Fruit fly (Drosophila melanogaster) whole organism, embryonic: ENCODE data around the gene CG16824.
A peak's percentile ranks its signal among the peaks of the same experiment; 100 is the strongest.

ENCODE experiments used
- Atf6 ChIP-seq: fragments of 200-800 bp; sonication (Bioruptor generic); IDR thresholded peaks from 2 replicates; pipeline ENCODE4 v1.3.6; 2022; ENCODE audit warnings: missing biosample characterization, missing genetic modification characterization
- B-H1 ChIP-seq: fragments of 200-800 bp; sonication (Bioruptor generic); IDR thresholded peaks from 3 replicates; pipeline ENCODE4 v1.3.6; 2022; ENCODE audit warnings: missing biosample characterization, missing genetic modification characterization
- Blimp-1 ChIP-seq: fragments of 200-800 bp; sonication (Bioruptor generic); optimal IDR thresholded peaks from 3 replicates; lab custom pipeline; 2018; ENCODE audit warnings: missing biosample characterization, missing genetic modification characterization, mild to moderate bottlenecking, moderate library complexity, missing genetic modification reagents
- CG10267 ChIP-seq: fragments of 200-800 bp; sonication (Bioruptor generic); optimal IDR thresholded peaks from 2 replicates; lab custom pipeline; 2018; ENCODE audit warnings: missing biosample characterization, mild to moderate bottlenecking, missing genetic modification characterization, moderate library complexity
- CG12071 ChIP-seq: fragments of 200-800 bp; sonication (Bioruptor generic); optimal IDR thresholded peaks from 3 replicates; lab custom pipeline; 2018; ENCODE audit warnings: missing biosample characterization, mild to moderate bottlenecking, missing genetic modification characterization
- CG14441 ChIP-seq: fragments of 200-800 bp; sonication (Bioruptor generic); IDR thresholded peaks from 2 replicates; pipeline ENCODE4 v1.3.6; 2022; ENCODE audit warnings: missing biosample characterization, missing genetic modification characterization
- CG17359 ChIP-seq: fragments of 200-800 bp; sonication (Bioruptor generic); optimal IDR thresholded peaks from 3 replicates; lab custom pipeline; 2018; ENCODE audit warnings: missing biosample characterization, mild to moderate bottlenecking, missing genetic modification characterization, moderate library complexity
- CG31224 ChIP-seq: fragments of 200-800 bp; sonication (Bioruptor generic); IDR thresholded peaks from 2 replicates; pipeline ENCODE4 v1.3.6; 2022; ENCODE audit warnings: missing biosample characterization, missing genetic modification characterization
- CG3163 ChIP-seq: fragments of 200-800 bp; sonication (Bioruptor generic); optimal IDR thresholded peaks from 3 replicates; lab custom pipeline; 2016; ENCODE audit warnings: missing biosample characterization, missing genetic modification characterization
- CG32772 ChIP-seq: fragments of 200-800 bp; sonication (Bioruptor generic); IDR thresholded peaks from 2 replicates; pipeline ENCODE4 v1.3.6; 2022; ENCODE audit warnings: missing biosample characterization, missing genetic modification characterization
- CG34422 ChIP-seq: fragments of 200-800 bp; sonication (Bioruptor generic); IDR thresholded peaks from 3 replicates; pipeline ENCODE4 v1.3.6; 2022; ENCODE audit warnings: missing biosample characterization, missing genetic modification characterization
- CG3726 ChIP-seq: fragments of 200-800 bp; sonication (Bioruptor generic); IDR thresholded peaks from 3 replicates; pipeline ENCODE4, ENCODE4 v1.3.6; 2022; ENCODE audit warnings: missing biosample characterization, missing genetic modification characterization
- CG6689 ChIP-seq: fragments of 200-800 bp; sonication (Bioruptor generic); IDR thresholded peaks from 2 replicates; pipeline ENCODE4 v1.3.6; 2022; ENCODE audit warnings: missing biosample characterization, missing genetic modification characterization
- CG6791 ChIP-seq: fragments of 200-800 bp; sonication (Bioruptor generic); IDR thresholded peaks from 3 replicates; pipeline ENCODE4 v1.3.6; 2022; ENCODE audit warnings: missing biosample characterization, missing genetic modification characterization; ENCODE audit not compliant: partially characterized antibody
- CG8281 ChIP-seq: fragments of 200-800 bp; sonication (Bioruptor generic); optimal IDR thresholded peaks from 2 replicates; lab custom pipeline; 2018; ENCODE audit warnings: missing biosample characterization, mild to moderate bottlenecking, missing genetic modification characterization, moderate library complexity
- CG9437 ChIP-seq: fragments of 200-800 bp; sonication (Bioruptor generic); optimal IDR thresholded peaks from 2 replicates; lab custom pipeline; 2018; ENCODE audit warnings: missing biosample characterization, mild to moderate bottlenecking, missing genetic modification characterization
- CG9817 ChIP-seq: fragments of 200-800 bp; sonication (Bioruptor generic); optimal IDR thresholded peaks from 2 replicates; lab custom pipeline; 2018; ENCODE audit warnings: missing biosample characterization, mild to moderate bottlenecking, missing genetic modification characterization, moderate library complexity
- Drgx ChIP-seq: fragments of 200-800 bp; sonication (Bioruptor generic); IDR thresholded peaks from 2 replicates; pipeline ENCODE4 v1.3.6; 2022; ENCODE audit warnings: missing biosample characterization, missing genetic modification characterization
- E2f2 ChIP-seq: fragments of 200-800 bp; sonication (Bioruptor generic); IDR thresholded peaks from 2 replicates; pipeline ENCODE4 v1.3.6; 2022; ENCODE audit warnings: missing biosample characterization, missing genetic modification characterization
- HHEX ChIP-seq: fragments of 200-800 bp; sonication (Bioruptor generic); optimal IDR thresholded peaks from 3 replicates; lab custom pipeline; 2017; ENCODE audit warnings: missing biosample characterization, mild to moderate bottlenecking, missing genetic modification characterization, missing genetic modification reagents
- Jarid2 ChIP-seq: fragments of 200-800 bp; sonication (Bioruptor generic); optimal IDR thresholded peaks from 3 replicates; lab custom pipeline; 2017; ENCODE audit warnings: mild to moderate bottlenecking, missing biosample characterization, missing genetic modification reagents, missing genetic modification characterization
- MESR4 ChIP-seq: fragments of 200-800 bp; sonication (Bioruptor generic); optimal IDR thresholded peaks from 2 replicates; lab custom pipeline; 2018; ENCODE audit warnings: missing biosample characterization, mild to moderate bottlenecking, missing genetic modification characterization, moderate library complexity
- Med ChIP-seq: fragments of 200-800 bp; sonication (Bioruptor generic); peaks from one replicate; lab custom pipeline; 2016; ENCODE audit warnings: missing biosample characterization, missing genetic modification characterization, mild to moderate bottlenecking, inconsistent platforms, moderate library complexity
- Nf-YA ChIP-seq: fragments of 200-800 bp; sonication (Bioruptor generic); IDR thresholded peaks from 2 replicates; pipeline ENCODE4 v1.3.6; 2022; ENCODE audit warnings: missing biosample characterization, missing genetic modification characterization
- Nf-YC ChIP-seq: fragments of 200-800 bp; optimal IDR thresholded peaks from 3 replicates; lab custom pipeline; 2019; ENCODE audit warnings: missing biosample characterization, mild to moderate bottlenecking, missing genetic modification characterization, moderate library complexity
- Optix ChIP-seq: fragments of 200-800 bp; sonication (Bioruptor generic); IDR thresholded peaks from 3 replicates; pipeline ENCODE4 v1.3.6; 2022; ENCODE audit warnings: missing biosample characterization, missing genetic modification characterization
- ac ChIP-seq: fragments of 200-800 bp; sonication (Bioruptor generic); optimal IDR thresholded peaks from 3 replicates; lab custom pipeline; 2017; ENCODE audit warnings: missing biosample characterization, mild to moderate bottlenecking, missing genetic modification characterization
- cato ChIP-seq: fragments of 200-800 bp; sonication (Bioruptor generic); optimal IDR thresholded peaks from 2 replicates; lab custom pipeline; 2016; ENCODE audit warnings: missing biosample characterization, missing genetic modification characterization, borderline replicate concordance
- chinmo ChIP-seq: fragments of 200-800 bp; sonication (Bioruptor generic); IDR thresholded peaks from 4 replicates; pipeline ENCODE4 v1.3.6; 2022; ENCODE audit warnings: missing biosample characterization, missing genetic modification characterization; ENCODE audit not compliant: partially characterized antibody
- crp ChIP-seq, 2 experiments: fragments of 200-800 bp; sonication (Bioruptor generic); optimal IDR thresholded peaks; 2 replicates in 1 of 2; 3 replicates in 1 of 2; lab custom pipeline; 2017; ENCODE audit warnings: missing biosample characterization in 2 of 2, missing genetic modification characterization in 2 of 2, mild to moderate bottlenecking in 1 of 2, moderate library complexity in 1 of 2
- cwo ChIP-seq: fragments of 200-800 bp; sonication (Bioruptor generic); optimal IDR thresholded peaks from 3 replicates; lab custom pipeline; 2017; ENCODE audit warnings: missing biosample characterization, missing genetic modification characterization, mild to moderate bottlenecking, moderate library complexity, missing genetic modification reagents
- da ChIP-seq: fragments of 200-800 bp; sonication (Bioruptor generic); optimal IDR thresholded peaks from 2 replicates; lab custom pipeline; 2016; ENCODE audit warnings: missing biosample characterization, missing genetic modification characterization
- dmrt99B ChIP-seq: fragments of 200-800 bp; sonication (Bioruptor generic); optimal IDR thresholded peaks from 2 replicates; lab custom pipeline; 2018; ENCODE audit warnings: missing biosample characterization, mild to moderate bottlenecking, missing genetic modification characterization, moderate library complexity
- en ChIP-seq: fragments of 200-800 bp; sonication (Bioruptor generic); optimal IDR thresholded peaks from 2 replicates; lab custom pipeline; 2016; ENCODE audit warnings: missing biosample characterization, missing genetic modification characterization
- gce ChIP-seq: fragments of 200-800 bp; sonication (Bioruptor generic); IDR thresholded peaks from 3 replicates; pipeline ENCODE4 v1.3.6; 2022; ENCODE audit warnings: missing biosample characterization, missing genetic modification characterization
- klu ChIP-seq: fragments of 200-800 bp; sonication (Bioruptor generic); IDR thresholded peaks from 2 replicates; pipeline ENCODE4 v1.3.6; 2022; ENCODE audit warnings: missing biosample characterization, missing genetic modification characterization
- knrl ChIP-seq: fragments of 200-800 bp; sonication (Bioruptor generic); IDR thresholded peaks from 3 replicates; pipeline ENCODE4 v1.3.6; 2022; ENCODE audit warnings: missing biosample characterization, missing genetic modification characterization; ENCODE audit not compliant: partially characterized antibody
- lmd ChIP-seq: fragments of 200-800 bp; sonication (Bioruptor generic); IDR thresholded peaks from 2 replicates; pipeline ENCODE4 v1.3.6; 2022; ENCODE audit warnings: missing biosample characterization, missing genetic modification characterization
- onecut ChIP-seq: fragments of 200-800 bp; sonication (Bioruptor generic); IDR thresholded peaks from 2 replicates; pipeline ENCODE4 v1.3.6; 2022; ENCODE audit warnings: missing biosample characterization, missing genetic modification characterization
- org-1 ChIP-seq: fragments of 200-800 bp; sonication (Bioruptor generic); optimal IDR thresholded peaks from 2 replicates; lab custom pipeline; 2017; ENCODE audit warnings: missing biosample characterization, missing genetic modification characterization
- pan ChIP-seq, 4 experiments: fragments of >200 bp in 3 of 4; fragments of 200-800 bp in 1 of 4; sonication (Bioruptor generic) in 1 of 4; optimal IDR thresholded peaks in 3 of 4; IDR thresholded peaks in 1 of 4; 2 replicates each; pipeline versions ENCODE4 v1.3.6 to Lab custom; 2017 to 2022; ENCODE audit warnings: missing biosample characterization in 2 of 4, missing genetic modification characterization in 2 of 4, mixed read lengths in 1 of 4
- pita ChIP-seq: fragments of 200-800 bp; sonication (Bioruptor generic); optimal IDR thresholded peaks from 2 replicates; lab custom pipeline; 2017; ENCODE audit warnings: missing biosample characterization, mild to moderate bottlenecking, missing genetic modification characterization
- prd ChIP-seq, 3 experiments: fragments of >200 bp in 2 of 3; fragments of 200-800 bp in 1 of 3; sonication (Bioruptor generic) in 1 of 3; optimal IDR thresholded peaks in 2 of 3; IDR thresholded peaks in 1 of 3; 2 replicates in 2 of 3; 3 replicates in 1 of 3; pipeline versions ENCODE4 v1.3.6 to Lab custom; 2017 to 2022; ENCODE audit warnings: missing biosample characterization in 1 of 3, missing genetic modification characterization in 1 of 3
- sd ChIP-seq: fragments of 200-800 bp; sonication (Bioruptor generic); optimal IDR thresholded peaks from 3 replicates; lab custom pipeline; 2018; ENCODE audit warnings: missing biosample characterization, mild to moderate bottlenecking, missing genetic modification characterization, moderate library complexity
- shn ChIP-seq: fragments of 200-800 bp; sonication (Bioruptor generic); optimal IDR thresholded peaks from 3 replicates; lab custom pipeline; 2016; ENCODE audit warnings: missing biosample characterization, missing genetic modification characterization
- vnd ChIP-seq: fragments of 200-800 bp; sonication (Bioruptor generic); IDR thresholded peaks from 3 replicates; pipeline ENCODE4 v1.3.6; 2022; ENCODE audit warnings: missing biosample characterization, missing genetic modification characterization; ENCODE audit not compliant: partially characterized antibody
- zen ChIP-seq: fragments of 200-800 bp; sonication (Bioruptor generic); optimal IDR thresholded peaks from 3 replicates; lab custom pipeline; 2018; ENCODE audit warnings: missing biosample characterization, mild to moderate bottlenecking, missing genetic modification characterization, moderate library complexity

CG16824 gene

dm6 chr2L:13291066-13291434 is 1.8 kb upstream of the CG16824 start (continued):
- TF ChIP-seq Blimp-1 (GFP tag; lab: Kevin White, UChicago), result no peak
- TF ChIP-seq CG12071 (GFP tag; lab: Kevin White, UChicago), result no peak
- TF ChIP-seq shn (GFP tag; lab: Kevin White, UChicago), result peak; percentile 21
- 0 out of 3 replicates have a peak, but pooled peaks have one; percentile 31 for TF ChIP-seq CG34422 (GFP tag; lab: Robert Waterston, UW)
- 0 out of 3 replicates have a peak, but pooled peaks have one; percentile 7 for TF ChIP-seq Optix (GFP tag; lab: Robert Waterston, UW)
- TF ChIP-seq CG32772 (GFP tag; lab: Robert Waterston, UW), result 0 out of 2 replicates have a peak, but pooled peaks have one; percentile 36
- TF ChIP-seq Nf-YA (GFP tag; lab: Robert Waterston, UW), result 0 out of 2 replicates have a peak, but pooled peaks have one; percentile 5
- no peak for TF ChIP-seq prd (optimal IDR thresholded peaks at IDR 0.05; lab: Kevin White, UChicago)
- 0 out of 3 replicates have a peak, but pooled peaks have one; percentile 33 for TF ChIP-seq prd (GFP tag; IDR thresholded peaks at IDR 0.05; lab: Robert Waterston, UW)
- no peak for TF ChIP-seq CG9437 (GFP tag; lab: Kevin White, UChicago)
- peak; percentile 36; the same call in 1 of the 2 replicates for TF ChIP-seq CG6689 (GFP tag; lab: Robert Waterston, UW)
- 0 out of 2 replicates have a peak, but pooled peaks have one; percentile 2 for TF ChIP-seq E2f2 (GFP tag; lab: Robert Waterston, UW)
- no peak for TF ChIP-seq pan (optimal IDR thresholded peaks at IDR 0.05; lab: Kevin White, UChicago)
- peak in 1 of 2 experiments; percentile 13 for TF ChIP-seq pan (GFP tag; optimal IDR thresholded peaks at IDR 0.05 in 1 of 2, IDR thresholded peaks at IDR 0.05 in 1 of 2)
- TF ChIP-seq B-H1 (GFP tag; lab: Robert Waterston, UW), result 0 out of 3 replicates have a peak, but pooled peaks have one; percentile 23
- 0 out of 2 replicates have a peak, but pooled peaks have one; percentile 13 for TF ChIP-seq klu (GFP tag; lab: Robert Waterston, UW)
- 0 out of 3 replicates have a peak, but pooled peaks have one; percentile 21 for TF ChIP-seq CG3726 (GFP tag; lab: Robert Waterston, UW)
- peak; percentile 3 for TF ChIP-seq CG17359 (tag; lab: Kevin White, UChicago)
- TF ChIP-seq Nf-YC (tag; lab: Kevin White, UChicago), result peak; percentile 4
- 0 out of 2 replicates have a peak, but pooled peaks have one; percentile 20 for TF ChIP-seq lmd
- no peak for TF ChIP-seq CG9817 (tag; lab: Kevin White, UChicago)
- peak; percentile 6; the same call in 1 of the 2 replicates for TF ChIP-seq Atf6 (GFP tag; lab: Robert Waterston, UW)
- peak; percentile 37 for TF ChIP-seq dmrt99B
- no peak for TF ChIP-seq zen
- TF ChIP-seq vnd, result no peak
- TF ChIP-seq HHEX (GFP tag; lab: Kevin White, UChicago), result peak; percentile 7
- no peak for TF ChIP-seq MESR4 (GFP tag; lab: Kevin White, UChicago)
- peak; percentile 44; the same call in 1 of the 3 replicates for TF ChIP-seq knrl (GFP tag; lab: Robert Waterston, UW)
- peak; percentile 51 for TF ChIP-seq Jarid2 (GFP tag; lab: Kevin White, UChicago)
- TF ChIP-seq gce (GFP tag; lab: Robert Waterston, UW), result no peak
- 0 out of 4 replicates have a peak, but pooled peaks have one; percentile 2 for TF ChIP-seq chinmo (GFP tag; lab: Robert Waterston, UW)
- peak; percentile 41 for TF ChIP-seq org-1
- TF ChIP-seq da (GFP tag; lab: Kevin White, UChicago), result no peak
- no peak for TF ChIP-seq ac (GFP tag; lab: Kevin White, UChicago)
- peak; percentile 60; the same call in 1 of the 2 replicates for TF ChIP-seq Drgx (GFP tag; lab: Robert Waterston, UW)
- peak; percentile 61; the same call in 1 of the 2 replicates for TF ChIP-seq CG14441 (GFP tag; lab: Robert Waterston, UW)

dm6 chr2L:13291960-13292487 is 785 bp upstream of the CG16824 start:
- TF ChIP-seq CG10267 (tag; lab: Kevin White, UChicago) (no peak), CG8281 (tag; lab: Kevin White, UChicago) (no peak), Nf-YC (tag; lab: Kevin White, UChicago) (peak; percentile 13), onecut (GFP tag; lab: Robert Waterston, UW) (0 out of 2 replicates have a peak, but pooled peaks have one; percentile 22), cwo (GFP tag; lab: Kevin White, UChicago) (peak; percentile 80), sd (tag; lab: Kevin White, UChicago) (peak; percentile 47), crp (GFP tag; optimal IDR thresholded peaks at IDR 0.05; lab: Kevin White, UChicago) (no peak), CG3163 (no peak), prd (optimal IDR thresholded peaks at IDR 0.05; lab: Kevin White, UChicago) (no peak), prd (GFP tag; IDR thresholded peaks at IDR 0.05; lab: Robert Waterston, UW) (no peak), en (GFP tag; lab: Kevin White, UChicago) (no peak), CG31224 (GFP tag; lab: Robert Waterston, UW) (peak; percentile 90), cato (GFP tag; lab: Kevin White, UChicago) (no peak), Med (GFP tag; lab: Kevin White, UChicago) (peak; percentile 25), CG6791 (GFP tag; lab: Robert Waterston, UW) (no peak), pita (GFP tag; lab: Kevin White, UChicago) (no peak)
